Fruit fly (Drosophila melanogaster) whole organism, embryonic: ENCODE measurements around the gene Tsp96F.

Experiments used
- Atf6 ChIP-seq: fragments of 200-800 bp; sonication (Bioruptor generic); IDR thresholded peaks from 2 replicates; pipeline ENCODE4 v1.3.6; 2022; ENCODE audit warnings: missing biosample characterization, missing genetic modification characterization
- Bdp1 ChIP-seq: fragments of 200-800 bp; sonication (Bioruptor generic); optimal IDR thresholded peaks from 3 replicates; lab custom pipeline; 2016; ENCODE audit warnings: missing biosample characterization, missing genetic modification characterization
- CG10209 ChIP-seq: fragments of 200-800 bp; sonication (Bioruptor generic); optimal IDR thresholded peaks from 3 replicates; lab custom pipeline; 2017; ENCODE audit warnings: missing biosample characterization, mild to moderate bottlenecking, missing genetic modification characterization, missing genetic modification reagents
- CG10321 ChIP-seq: fragments of 200-800 bp; sonication (Bioruptor generic); IDR thresholded peaks from 2 replicates; pipeline ENCODE4 v1.3.6; 2022; ENCODE audit warnings: missing biosample characterization, missing genetic modification characterization
- CG10979 ChIP-seq: fragments of 200-800 bp; sonication (Bioruptor generic); optimal IDR thresholded peaks from 2 replicates; lab custom pipeline; 2018; ENCODE audit warnings: missing biosample characterization, mild to moderate bottlenecking, missing genetic modification characterization, moderate library complexity
- CG11093 ChIP-seq: fragments of 200-800 bp; sonication (Bioruptor generic); IDR thresholded peaks from 3 replicates; pipeline ENCODE4 v1.3.6; 2022; ENCODE audit warnings: missing biosample characterization, missing genetic modification characterization
- CG11504 ChIP-seq: fragments of 200-800 bp; sonication (Bioruptor generic); optimal IDR thresholded peaks from 3 replicates; lab custom pipeline; 2019; ENCODE audit warnings: missing biosample characterization, mild to moderate bottlenecking, missing genetic modification characterization, moderate library complexity
- CG11695 ChIP-seq: fragments of 200-800 bp; sonication (Bioruptor generic); IDR thresholded peaks from 3 replicates; pipeline ENCODE4 v1.3.6; 2022; ENCODE audit warnings: missing biosample characterization, missing genetic modification characterization
- CG12942 ChIP-seq: fragments of 200-800 bp; sonication (Bioruptor generic); optimal IDR thresholded peaks from 3 replicates; lab custom pipeline; 2016; ENCODE audit warnings: missing biosample characterization, missing genetic modification characterization
- CG13424 ChIP-seq: fragments of 200-800 bp; sonication (Bioruptor generic); optimal IDR thresholded peaks from 2 replicates; lab custom pipeline; 2019; ENCODE audit warnings: missing biosample characterization, mild to moderate bottlenecking, missing genetic modification characterization, moderate library complexity
- CG15514 ChIP-seq: fragments of 200-800 bp; sonication (Bioruptor generic); optimal IDR thresholded peaks from 3 replicates; lab custom pipeline; 2017; ENCODE audit warnings: missing biosample characterization, missing genetic modification characterization, mild to moderate bottlenecking, moderate library complexity, missing genetic modification reagents
- CG17568 ChIP-seq: fragments of 200-800 bp; sonication (Bioruptor generic); optimal IDR thresholded peaks from 2 replicates; lab custom pipeline; 2018; ENCODE audit warnings: missing biosample characterization, mild to moderate bottlenecking, missing genetic modification characterization, moderate library complexity
- CG2889 ChIP-seq: fragments of 200-800 bp; sonication (Bioruptor generic); IDR thresholded peaks from 3 replicates; pipeline ENCODE4 v1.3.6; 2022; ENCODE audit warnings: missing biosample characterization, missing genetic modification characterization
- CG31388 ChIP-seq: fragments of 200-800 bp; sonication (Bioruptor generic); optimal IDR thresholded peaks from 2 replicates; lab custom pipeline; 2016; ENCODE audit warnings: missing biosample characterization, missing genetic modification characterization
- CG3726 ChIP-seq: fragments of 200-800 bp; sonication (Bioruptor generic); IDR thresholded peaks from 3 replicates; pipeline ENCODE4, ENCODE4 v1.3.6; 2022; ENCODE audit warnings: missing biosample characterization, missing genetic modification characterization
- CG43689 ChIP-seq: fragments of 200-800 bp; sonication (Bioruptor generic); IDR thresholded peaks from 2 replicates; pipeline ENCODE4 v1.3.6; 2022; ENCODE audit warnings: missing biosample characterization, missing genetic modification characterization
- CG5180 ChIP-seq: fragments of 200-800 bp; sonication (Bioruptor generic); optimal IDR thresholded peaks from 3 replicates; lab custom pipeline; 2017; ENCODE audit warnings: missing biosample characterization, missing genetic modification characterization, mild to moderate bottlenecking, moderate library complexity, missing genetic modification reagents
- CG7839 ChIP-seq: fragments of 200-800 bp; sonication (Bioruptor generic); optimal IDR thresholded peaks from 3 replicates; lab custom pipeline; 2018; ENCODE audit warnings: missing biosample characterization, mild to moderate bottlenecking, missing genetic modification characterization, moderate library complexity
- CG7928 ChIP-seq: fragments of 200-800 bp; sonication (Bioruptor generic); optimal IDR thresholded peaks from 2 replicates; lab custom pipeline; 2017; ENCODE audit warnings: missing biosample characterization, mild to moderate bottlenecking, missing genetic modification characterization
- CG8478 ChIP-seq: fragments of >200 bp; optimal IDR thresholded peaks from 2 replicates; lab custom pipeline; 2018
- Dip3 ChIP-seq: fragments of 200-800 bp; sonication (Bioruptor generic); optimal IDR thresholded peaks from 3 replicates; lab custom pipeline; 2016; ENCODE audit warnings: missing biosample characterization, missing genetic modification characterization
- Elba2 ChIP-seq: fragments of 200-800 bp; sonication (Bioruptor generic); optimal IDR thresholded peaks from 3 replicates; lab custom pipeline; 2016; ENCODE audit warnings: missing biosample characterization, missing genetic modification characterization
- Fer2 ChIP-seq: fragments of 200-800 bp; sonication (Bioruptor generic); optimal IDR thresholded peaks from 2 replicates; lab custom pipeline; 2018; ENCODE audit warnings: missing biosample characterization, mild to moderate bottlenecking, missing genetic modification characterization, moderate library complexity
- Fer3 ChIP-seq: fragments of 200-800 bp; sonication (Bioruptor generic); optimal IDR thresholded peaks from 2 replicates; lab custom pipeline; 2018; ENCODE audit warnings: missing biosample characterization, mild to moderate bottlenecking, missing genetic modification characterization, moderate library complexity
- Lhr ChIP-seq: fragments of 200-800 bp; sonication (Bioruptor generic); optimal IDR thresholded peaks from 3 replicates; lab custom pipeline; 2017; ENCODE audit warnings: mild to moderate bottlenecking, missing biosample characterization, missing genetic modification reagents, missing genetic modification characterization
- MESR4 ChIP-seq: fragments of 200-800 bp; sonication (Bioruptor generic); optimal IDR thresholded peaks from 2 replicates; lab custom pipeline; 2018; ENCODE audit warnings: missing biosample characterization, mild to moderate bottlenecking, missing genetic modification characterization, moderate library complexity
- MTF-1 ChIP-seq: fragments of 200-800 bp; sonication (Bioruptor generic); optimal IDR thresholded peaks from 2 replicates; lab custom pipeline; 2018; ENCODE audit warnings: missing biosample characterization, mild to moderate bottlenecking, missing genetic modification characterization, borderline replicate concordance
- Mad ChIP-seq: fragments of 200-800 bp; sonication (Bioruptor generic); optimal IDR thresholded peaks from 2 replicates; lab custom pipeline; 2016; ENCODE audit warnings: missing biosample characterization, missing genetic modification characterization
- Sry-δ ChIP-seq: fragments of 200-800 bp; sonication (Bioruptor generic); optimal IDR thresholded peaks from 2 replicates; lab custom pipeline; 2016; ENCODE audit warnings: missing biosample characterization, missing genetic modification characterization
- Ssrp ChIP-seq: fragments of 200-800 bp; sonication (Bioruptor generic); optimal IDR thresholded peaks from 2 replicates; lab custom pipeline; 2018; ENCODE audit warnings: missing biosample characterization, mild to moderate bottlenecking, missing genetic modification characterization, moderate library complexity
- Stat92E ChIP-seq, 3 experiments: fragments of >200 bp in 2 of 3; fragments of 200-800 bp in 1 of 3; sonication (Bioruptor generic) in 1 of 3; optimal IDR thresholded peaks; 2 replicates each; lab custom pipeline; 2017 to 2019; ENCODE audit warnings: missing biosample characterization in 3 of 3, missing genetic modification characterization in 3 of 3, mild to moderate bottlenecking in 1 of 3, moderate library complexity in 1 of 3
- YL-1 ChIP-seq: fragments of 200-800 bp; sonication (Bioruptor generic); optimal IDR thresholded peaks from 3 replicates; lab custom pipeline; 2017; ENCODE audit warnings: missing biosample characterization, mild to moderate bottlenecking, missing genetic modification characterization
- abd-A ChIP-seq: fragments of 200-800 bp; sonication (Bioruptor generic); optimal IDR thresholded peaks from 3 replicates; lab custom pipeline; 2019; ENCODE audit warnings: missing biosample characterization, mild to moderate bottlenecking, missing genetic modification characterization, moderate library complexity
- amos ChIP-seq: fragments of 200-800 bp; sonication (Bioruptor generic); IDR thresholded peaks from 2 replicates; pipeline ENCODE4 v1.3.6; 2022; ENCODE audit warnings: missing biosample characterization, missing genetic modification characterization; ENCODE audit not compliant: partially characterized antibody
- ase ChIP-seq: fragments of 200-800 bp; sonication (Bioruptor generic); IDR thresholded peaks from 3 replicates; pipeline ENCODE4 v1.3.6; 2022; ENCODE audit warnings: missing biosample characterization, missing genetic modification characterization
- bcd ChIP-seq: fragments of 200-800 bp; sonication (Bioruptor generic); optimal IDR thresholded peaks from 2 replicates; lab custom pipeline; 2017; ENCODE audit warnings: missing biosample characterization, mild to moderate bottlenecking, missing genetic modification characterization
- bsh ChIP-seq, 2 experiments: fragments of 200-800 bp; sonication (Bioruptor generic); optimal IDR thresholded peaks; 2 replicates each; lab custom pipeline; 2017 to 2018; ENCODE audit warnings: mild to moderate bottlenecking in 2 of 2, missing biosample characterization in 2 of 2, missing genetic modification characterization in 2 of 2, moderate library complexity in 1 of 2
- chinmo ChIP-seq: fragments of 200-800 bp; sonication (Bioruptor generic); IDR thresholded peaks from 4 replicates; pipeline ENCODE4 v1.3.6; 2022; ENCODE audit warnings: missing biosample characterization, missing genetic modification characterization; ENCODE audit not compliant: partially characterized antibody
- fd102C ChIP-seq: fragments of 200-800 bp; sonication (Bioruptor generic); optimal IDR thresholded peaks from 2 replicates; lab custom pipeline; 2018; ENCODE audit warnings: missing biosample characterization, mild to moderate bottlenecking, missing genetic modification characterization, moderate library complexity
- fd96Cb ChIP-seq: fragments of 200-800 bp; sonication (Bioruptor generic); optimal IDR thresholded peaks from 2 replicates; lab custom pipeline; 2018; ENCODE audit warnings: missing biosample characterization, mild to moderate bottlenecking, missing genetic modification characterization, moderate library complexity
- gcm2 ChIP-seq: fragments of 200-800 bp; sonication (Bioruptor generic); optimal IDR thresholded peaks from 2 replicates; lab custom pipeline; 2016; ENCODE audit warnings: missing biosample characterization, missing genetic modification characterization
- grau ChIP-seq: fragments of 200-800 bp; optimal IDR thresholded peaks from 3 replicates; lab custom pipeline; 2019; ENCODE audit warnings: missing biosample characterization, mild to moderate bottlenecking, missing genetic modification characterization, moderate library complexity
- insv ChIP-seq, 2 experiments: fragments of 200-800 bp; sonication (Bioruptor generic); optimal IDR thresholded peaks; 3 replicates each; lab custom pipeline; 2016 to 2018; ENCODE audit warnings: missing biosample characterization in 2 of 2, missing genetic modification characterization in 2 of 2
- pan ChIP-seq, 4 experiments: fragments of >200 bp in 3 of 4; fragments of 200-800 bp in 1 of 4; sonication (Bioruptor generic) in 1 of 4; optimal IDR thresholded peaks in 3 of 4; IDR thresholded peaks in 1 of 4; 2 replicates each; pipeline versions ENCODE4 v1.3.6 to Lab custom; 2017 to 2022; ENCODE audit warnings: missing biosample characterization in 2 of 4, missing genetic modification characterization in 2 of 4, mixed read lengths in 1 of 4
- pb ChIP-seq: fragments of 200-800 bp; sonication (Bioruptor generic); optimal IDR thresholded peaks from 3 replicates; lab custom pipeline; 2016; ENCODE audit warnings: missing biosample characterization, missing genetic modification characterization
- peb ChIP-seq: fragments of 200-800 bp; sonication (Bioruptor generic); IDR thresholded peaks from 2 replicates; pipeline ENCODE4 v1.3.6; 2022; ENCODE audit warnings: missing biosample characterization, missing genetic modification characterization
- tup ChIP-seq: fragments of 200-800 bp; sonication (Bioruptor generic); optimal IDR thresholded peaks from 2 replicates; lab custom pipeline; 2016; ENCODE audit warnings: missing biosample characterization, mild to moderate bottlenecking, missing genetic modification characterization, moderate library complexity

The Tsp96F gene

dm6 chr3R:25880971-25881809, at the start of gene Tsp96F (continued):
- TF ChIP-seq fd96Cb (tag; lab: Kevin White, UChicago) (no peak), Fer2 (tag; lab: Kevin White, UChicago) (no peak), pb (no peak), tup (no peak), Dip3 (GFP tag; lab: Kevin White, UChicago) (no peak), ase (GFP tag; lab: Robert Waterston, UW) (no peak), CG31388 (no peak), CG11504 (no peak), grau (tag; lab: Kevin White, UChicago) (no peak), CG15514 (GFP tag; lab: Kevin White, UChicago) (peak; percentile 71), CG12942 (no peak), peb (GFP tag; lab: Robert Waterston, UW) (no peak), YL-1 (GFP tag; lab: Kevin White, UChicago) (no peak), MESR4 (GFP tag; lab: Kevin White, UChicago) (peak; percentile 81), CG10979 (tag; lab: Kevin White, UChicago) (no peak), CG5180 (GFP tag; lab: Kevin White, UChicago) (no peak), pan (optimal IDR thresholded peaks at IDR 0.05; lab: Kevin White, UChicago) (no peak), pan (GFP tag; optimal IDR thresholded peaks at IDR 0.05 in 1 of 2, IDR thresholded peaks at IDR 0.05 in 1 of 2) (no peak), amos (GFP tag; lab: Robert Waterston, UW) (peak; percentile 73), abd-A (tag; lab: Kevin White, UChicago) (no peak), CG2889 (GFP tag; lab: Robert Waterston, UW) (no peak), Bdp1 (no peak), Lhr (peak; percentile 82), CG3726 (GFP tag; lab: Robert Waterston, UW) (no peak), CG43689 (no peak), Sry-δ (peak; percentile 76), CG7839 (tag; lab: Kevin White, UChicago) (no peak), Atf6 (no peak; the same call in 1 of the 2 replicates), CG10321 (GFP tag; lab: Robert Waterston, UW) (no peak), MTF-1 (peak; percentile 42), bsh (GFP tag; optimal IDR thresholded peaks at IDR 0.05; lab: Kevin White, UChicago) (peak in 1 of 2 experiments; percentile 22), Stat92E (GFP tag; optimal IDR thresholded peaks at IDR 0.05; lab: Kevin White, UChicago) (peak in 1 of 3 experiments; percentile 38), gcm2 (no peak), CG13424 (tag; lab: Kevin White, UChicago) (no peak), Mad (GFP tag; lab: Kevin White, UChicago) (no peak), Ssrp (tag; lab: Kevin White, UChicago) (no peak), fd102C (GFP tag; lab: Kevin White, UChicago) (peak; percentile 14), bcd (GFP tag; lab: Kevin White, UChicago) (peak; percentile 6), CG7928 (GFP tag; lab: Kevin White, UChicago) (no peak), insv (GFP tag; optimal IDR thresholded peaks at IDR 0.05; lab: Kevin White, UChicago) (peak in 1 of 2 experiments; percentile 8), CG10209 (GFP tag; lab: Kevin White, UChicago) (no peak), chinmo (GFP tag; lab: Robert Waterston, UW) (0 out of 4 replicates have a peak, but pooled peaks have one; percentile 41), CG17568 (GFP tag; lab: Kevin White, UChicago) (peak; percentile 35), Fer3 (tag; lab: Kevin White, UChicago) (no peak), CG11695 (GFP tag; lab: Robert Waterston, UW) (no peak), CG8478 (lab: Kevin White, UChicago) (no peak), Elba2 (GFP tag; lab: Kevin White, UChicago) (no peak), CG11093 (GFP tag; lab: Robert Waterston, UW) (no peak)
